Worm (Caenorhabditis elegans): ENCODE measurements around the gene K10D11.3.

DNA sequence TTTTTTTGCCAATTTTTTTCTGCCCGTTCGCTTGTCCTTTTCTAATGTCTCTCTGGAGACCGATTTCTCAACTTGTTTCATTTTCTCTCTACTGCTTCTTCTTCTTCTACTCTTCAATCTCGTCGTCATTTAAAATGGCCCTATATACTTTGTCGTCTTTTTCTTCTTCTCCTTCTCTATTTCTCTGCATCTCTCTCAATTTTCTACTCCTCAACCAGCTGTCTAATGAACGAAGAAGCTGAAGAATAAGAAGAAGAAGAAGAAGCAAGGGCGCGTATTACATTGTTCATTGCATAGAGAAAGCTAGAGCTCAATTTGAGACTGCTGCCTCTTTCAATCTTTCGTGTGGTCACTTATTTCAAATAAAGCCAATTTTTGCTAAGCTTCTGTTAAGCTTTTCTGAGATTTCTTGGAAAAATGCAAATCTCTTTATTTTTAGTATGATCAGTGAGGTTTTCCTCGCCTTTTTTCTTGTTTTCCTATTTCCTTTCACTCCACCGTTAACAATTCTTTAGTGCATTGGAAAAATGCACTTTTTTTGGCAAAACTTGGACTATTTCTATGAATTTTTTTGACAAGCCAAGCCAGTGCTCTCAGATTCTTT, 30.0 kb upstream of the K10D11.3 start:
- no peak for TF ChIP-seq ceh-36 (tag; optimal IDR thresholded peaks at IDR 0.05)
- TF ChIP-seq sea-1 (GFP tag; conservative IDR thresholded peaks at IDR 0.05), result no peak
- no peak for TF ChIP-seq tbx-11 (GFP tag; IDR thresholded peaks at IDR 0.05)
- no peak for TF ChIP-seq F13C5.2 (tag; optimal IDR thresholded peaks at IDR 0.05)
- TF ChIP-seq ama-1 (optimal IDR thresholded peaks at IDR 0.05), result no peak
- no peak for TF ChIP-seq hmbx-1 (tag; optimal IDR thresholded peaks at IDR 0.05)
- no peak for TF ChIP-seq B0310.2 (tag; optimal IDR thresholded peaks at IDR 0.05)
- TF ChIP-seq hnd-1 (tag; optimal IDR thresholded peaks at IDR 0.05), result no peak
- TF ChIP-seq ets-7 (tag; optimal IDR thresholded peaks at IDR 0.05), result no peak
- TF ChIP-seq pes-1 (GFP tag; IDR thresholded peaks at IDR 0.05), result no peak
- no peak for TF ChIP-seq scrt-1 (GFP tag; IDR thresholded peaks at IDR 0.05)
- no peak for TF ChIP-seq hmg-4 (GFP tag; optimal IDR thresholded peaks at IDR 0.05)
- TF ChIP-seq ceh-13 (GFP tag; optimal IDR thresholded peaks at IDR 0.05), result no peak
